Worm (Caenorhabditis elegans) whole organism, early embryonic: ENCODE data around the gene sel-2.

ENCODE experiments used
- F13C5.2 ChIP-seq: sonication (generic microtip); optimal IDR thresholded peaks from 2 replicates; lab custom pipeline; 2017; ENCODE audit warnings: mild to moderate bottlenecking, missing genetic modification characterization, inconsistent platforms, missing compliant biosample characterization
- ama-1 ChIP-seq: fragments of 150-350 bp; optimal IDR thresholded peaks from 2 replicates; lab custom pipeline; 2014
- ceh-13 ChIP-seq: fragments of 200-800 bp; sonication (Bioruptor generic); optimal IDR thresholded peaks from 2 replicates; lab custom pipeline; 2018; ENCODE audit warnings: mild to moderate bottlenecking, missing genetic modification characterization, missing compliant biosample characterization
- ceh-36 ChIP-seq: sonication (generic microtip); optimal IDR thresholded peaks from 2 replicates; lab custom pipeline; 2016; ENCODE audit warnings: missing genetic modification characterization, inconsistent platforms, missing compliant biosample characterization
- flt-1 ChIP-seq: fragments of 200-800 bp; sonication (Bioruptor generic); IDR thresholded peaks from 2 replicates; pipeline ENCODE4 v1.3.6; 2022; ENCODE audit warnings: missing genetic modification characterization, missing compliant biosample characterization
- hmbx-1 ChIP-seq: sonication (generic microtip); optimal IDR thresholded peaks from 2 replicates; lab custom pipeline; 2016; ENCODE audit warnings: mild to moderate bottlenecking, missing genetic modification characterization, missing compliant biosample characterization
- hmg-4 ChIP-seq: fragments of 200-800 bp; sonication (Bioruptor generic); optimal IDR thresholded peaks from 2 replicates; lab custom pipeline; 2018; ENCODE audit warnings: mild to moderate bottlenecking, missing genetic modification characterization, missing compliant biosample characterization
- pes-1 ChIP-seq: fragments of 200-800 bp; sonication (Bioruptor generic); IDR thresholded peaks from 2 replicates; pipeline ENCODE4 v1.3.6; 2022; ENCODE audit warnings: missing genetic modification reagents, missing genetic modification characterization, missing compliant biosample characterization
- sea-1 ChIP-seq: fragments of 200-800 bp; sonication (Bioruptor generic); conservative IDR thresholded peaks from 2 replicates; pipeline ENCODE4 v1.3.6; 2022; ENCODE audit warnings: missing genetic modification characterization, missing compliant biosample characterization
- tra-4 ChIP-seq: sonication (generic microtip); optimal IDR thresholded peaks from 2 replicates; lab custom pipeline; 2017; ENCODE audit warnings: missing genetic modification characterization, missing compliant biosample characterization

DNA sequence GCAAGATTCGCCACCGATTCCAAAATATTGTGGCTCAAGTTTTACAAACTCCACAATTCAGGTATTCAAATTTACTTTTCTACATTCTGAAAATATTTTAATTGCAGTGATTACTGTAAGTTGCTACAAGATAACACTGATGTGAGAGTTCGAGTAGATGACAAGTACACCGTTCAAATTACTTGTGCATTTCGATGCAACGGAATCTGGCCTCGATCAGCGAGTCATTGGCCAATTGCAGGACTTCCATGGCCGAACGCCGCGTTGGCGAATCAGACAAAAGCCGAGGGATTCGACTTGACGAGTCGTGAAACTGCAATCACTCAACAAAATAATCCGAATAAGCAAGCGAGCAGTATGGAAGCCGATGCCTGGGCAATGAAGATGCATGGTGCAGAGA is 10.9 kb downstream of the sel-2 start:
- TF ChIP-seq tra-4 (tag; lab: Kevin White, UChicago) (no peak), ceh-36 (tag; lab: Kevin White, UChicago) (no peak), ceh-13 (GFP tag; lab: Kevin White, UChicago) (no peak), ama-1 (lab: Kevin White, UChicago) (no peak), F13C5.2 (tag; lab: Kevin White, UChicago) (no peak), sea-1 (GFP tag; lab: Robert Waterston, UW) (no peak), flt-1 (GFP tag; lab: Robert Waterston, UW) (no peak), hmg-4 (GFP tag; lab: Kevin White, UChicago) (no peak), pes-1 (no peak), hmbx-1 (tag; lab: Kevin White, UChicago) (no peak)
